Worm (Caenorhabditis elegans): ENCODE results near the gene cTel55X.1.

DNA sequence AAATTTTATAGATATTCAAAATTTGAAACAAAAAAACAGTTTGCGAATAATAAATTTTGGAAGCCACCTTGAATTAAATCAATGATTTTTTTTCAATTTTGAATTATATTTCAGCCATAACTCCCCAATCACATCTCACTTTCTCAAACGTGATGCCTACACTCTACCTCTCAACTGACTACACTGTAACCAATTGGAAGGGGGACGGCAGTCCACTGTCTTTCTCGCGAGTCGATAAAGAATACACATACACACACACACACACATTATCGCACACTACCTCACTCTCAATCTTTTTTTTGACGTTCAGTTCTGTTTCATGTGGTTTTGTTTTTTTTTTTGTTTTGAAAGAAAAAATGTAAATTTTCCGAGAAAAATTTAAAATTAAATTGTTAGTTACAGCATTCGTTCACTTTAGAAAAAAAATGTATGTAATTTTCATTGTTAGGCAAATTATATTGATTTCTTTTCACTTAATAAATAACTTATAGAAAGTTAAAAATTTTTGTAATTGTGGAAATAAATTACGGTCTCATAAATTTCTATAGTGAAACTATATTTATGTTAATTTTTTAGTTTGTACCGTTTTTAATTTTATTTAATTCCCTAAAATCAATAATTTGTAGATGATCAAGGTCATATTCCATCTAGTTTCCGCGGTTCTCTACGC lies at the start of gene cTel55X.1:
- TF ChIP-seq tbx-37 (GFP tag; conservative IDR thresholded peaks at IDR 0.05): no peak
- no peak for TF ChIP-seq B0310.2 (tag; optimal IDR thresholded peaks at IDR 0.05)
- TF ChIP-seq tra-4 (tag; optimal IDR thresholded peaks at IDR 0.05): no peak
- no peak for TF ChIP-seq ama-1 (optimal IDR thresholded peaks at IDR 0.05)
- TF ChIP-seq hnd-1 (tag; optimal IDR thresholded peaks at IDR 0.05): no peak
- TF ChIP-seq flt-1 (GFP tag; IDR thresholded peaks at IDR 0.05): no peak
- TF ChIP-seq aly-1 (tag; optimal IDR thresholded peaks at IDR 0.05): no peak
- no peak for TF ChIP-seq ceh-36 (tag; optimal IDR thresholded peaks at IDR 0.05)
- no peak for TF ChIP-seq hmg-4 (GFP tag; optimal IDR thresholded peaks at IDR 0.05)
